Fruit fly (Drosophila melanogaster) whole organism, pupa: Measurements from ENCODE around the gene CG5687.

ENCODE experiments used
- CG12605 ChIP-seq: fragments of 200-800 bp; sonication (Bioruptor generic); IDR thresholded peaks from 2 replicates; pipeline ENCODE4 v1.3.6; 2022; ENCODE audit warnings: missing biosample characterization, missing genetic modification characterization
- CG4496 ChIP-seq: fragments of 200-800 bp; sonication (Bioruptor generic); IDR thresholded peaks from 3 replicates; pipeline ENCODE4 v1.3.6; 2022; ENCODE audit warnings: missing biosample characterization, missing genetic modification characterization
- CG8159 ChIP-seq: fragments of 200-800 bp; sonication (Bioruptor generic); optimal IDR thresholded peaks from 3 replicates; lab custom pipeline; 2018; ENCODE audit warnings: missing biosample characterization, mild to moderate bottlenecking, missing genetic modification characterization, moderate library complexity
- CG9948 ChIP-seq: fragments of 200-800 bp; sonication (Bioruptor generic); optimal IDR thresholded peaks from 2 replicates; lab custom pipeline; 2018; ENCODE audit warnings: missing biosample characterization, mild to moderate bottlenecking, missing genetic modification characterization, moderate library complexity

DNA sequence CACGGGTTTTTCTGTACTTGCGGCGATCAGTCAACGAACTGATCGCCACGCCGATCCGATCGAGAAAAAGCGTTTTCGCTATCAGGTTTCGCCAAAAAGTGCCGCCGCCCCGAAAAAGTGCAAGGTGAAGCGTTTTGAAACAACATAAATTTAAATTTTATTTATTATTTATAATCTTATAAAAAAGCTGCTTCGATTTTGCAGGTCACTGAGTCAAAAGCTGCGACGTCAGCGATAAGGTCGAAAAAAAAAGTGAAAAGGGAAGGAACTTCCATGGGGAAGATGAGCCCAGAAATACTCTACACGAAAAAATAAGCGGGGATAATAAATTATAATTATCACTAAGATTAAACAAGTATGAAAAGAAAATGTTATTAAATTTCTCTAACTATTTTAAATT lies 41.2 kb downstream of the CG5687 start:
- no peak for TF ChIP-seq CG4496
- no peak for TF ChIP-seq CG8159 (tag; lab: Kevin White, UChicago)
- TF ChIP-seq CG12605 (GFP tag; lab: Robert Waterston, UW) = no peak
- no peak for TF ChIP-seq CG9948 (tag; lab: Kevin White, UChicago)
